Fruit fly (Drosophila melanogaster): Measurements from ENCODE around the gene CG1750.

Gene CG1750

dm6 chr3R:31222125-31222889, 32.4 kb downstream of the CG1750 start (continued):
- TF ChIP-seq CG6854 (GFP tag; optimal IDR thresholded peaks at IDR 0.05) = peak; percentile 48
- no peak for TF ChIP-seq E2f1 (GFP tag; IDR thresholded peaks at IDR 0.05)
- TF ChIP-seq CG8944 (GFP tag; optimal IDR thresholded peaks at IDR 0.05) = peak; percentile 68
- TF ChIP-seq lbe (GFP tag; optimal IDR thresholded peaks at IDR 0.05) = no peak
- TF ChIP-seq CG9932 (GFP tag; IDR thresholded peaks at IDR 0.05) = no peak
- no peak for TF ChIP-seq C15 (GFP tag; IDR thresholded peaks at IDR 0.05)
- peak; percentile 53 for TF ChIP-seq CG13123 (GFP tag; optimal IDR thresholded peaks at IDR 0.05)
- no peak for TF ChIP-seq pan (optimal IDR thresholded peaks at IDR 0.05)
- no peak for TF ChIP-seq pan (GFP tag; optimal IDR thresholded peaks at IDR 0.05 in 1 of 2, IDR thresholded peaks at IDR 0.05 in 1 of 2)
- TF ChIP-seq Hr3 (GFP tag; optimal IDR thresholded peaks at IDR 0.05) = peak; percentile 85
- peak; percentile 72 for TF ChIP-seq schlank (tag; optimal IDR thresholded peaks at IDR 0.05)
- peak; percentile 15 for TF ChIP-seq CG17186 (GFP tag; optimal IDR thresholded peaks at IDR 0.05)
- no peak for TF ChIP-seq grn (GFP tag; optimal IDR thresholded peaks at IDR 0.05)
- no peak for TF ChIP-seq Xrp1 (GFP tag; IDR thresholded peaks at IDR 0.05)
- TF ChIP-seq CG13424 (tag; optimal IDR thresholded peaks at IDR 0.05) = peak; percentile 90
- no peak for TF ChIP-seq hth (optimal IDR thresholded peaks at IDR 0.05)
- TF ChIP-seq corto (GFP tag; optimal IDR thresholded peaks at IDR 0.05) = no peak
- peak; percentile 40 for TF ChIP-seq Hmx (GFP tag; optimal IDR thresholded peaks at IDR 0.05)
- TF ChIP-seq CG14050 (GFP tag; IDR thresholded peaks at IDR 0.05) = no peak
- peak; percentile 88 for TF ChIP-seq CG34376 (GFP tag; optimal IDR thresholded peaks at IDR 0.05)
- TF ChIP-seq Deaf1 (tag; optimal IDR thresholded peaks at IDR 0.05) = peak; percentile 47
- no peak for TF ChIP-seq gce (GFP tag; IDR thresholded peaks at IDR 0.05)
- TF ChIP-seq CG12659 (GFP tag; optimal IDR thresholded peaks at IDR 0.05) = peak; percentile 87
- TF ChIP-seq unpg (GFP tag; optimal IDR thresholded peaks at IDR 0.05) = peak; percentile 85
- no peak for TF ChIP-seq slbo (GFP tag; IDR thresholded peaks at IDR 0.05)
- TF ChIP-seq gt (GFP tag; IDR thresholded peaks at IDR 0.05) = no peak
- peak; percentile 85 for TF ChIP-seq Dek (tag; optimal IDR thresholded peaks at IDR 0.05)
- peak in 1 of 2 experiments; percentile 16 for TF ChIP-seq Hr78 (GFP tag; optimal IDR thresholded peaks at IDR 0.05)
- TF ChIP-seq CG7357 (GFP tag; IDR thresholded peaks at IDR 0.05) = peak; percentile 76; the same call in 2 of the 3 replicates
- TF ChIP-seq salm (tag; optimal IDR thresholded peaks at IDR 0.05) = peak; percentile 66
- peak; percentile 76 for TF ChIP-seq repo (GFP tag; optimal IDR thresholded peaks at IDR 0.05)
- peak; percentile 84 for TF ChIP-seq CG16815 (GFP tag; optimal IDR thresholded peaks at IDR 0.05)
- no peak for TF ChIP-seq fru (optimal IDR thresholded peaks at IDR 0.05)
- TF ChIP-seq CoRest (tag; optimal IDR thresholded peaks at IDR 0.05) = peak; percentile 92
- peak; percentile 55 for TF ChIP-seq CG5245 (GFP tag; optimal IDR thresholded peaks at IDR 0.05)
- peak; percentile 21 for TF ChIP-seq CG31388 (GFP tag; optimal IDR thresholded peaks at IDR 0.05)
- peak; percentile 75 for TF ChIP-seq CG14710 (tag; optimal IDR thresholded peaks at IDR 0.05)
- peak; percentile 82 for TF ChIP-seq CG8388 (GFP tag; optimal IDR thresholded peaks at IDR 0.05)
- TF ChIP-seq CG6654 (GFP tag; optimal IDR thresholded peaks at IDR 0.05) = peak; percentile 28

- TF ChIP-seq cwo (GFP tag; optimal IDR thresholded peaks at IDR 0.05) (peak; percentile 73), Med (GFP tag) (peak; percentile 48), CG8924 (tag; optimal IDR thresholded peaks at IDR 0.05) (peak; percentile 43), NC2β (GFP tag; optimal IDR thresholded peaks at IDR 0.05) (no peak), CG10543 (GFP tag; optimal IDR thresholded peaks at IDR 0.05) (peak; percentile 63), sqz (GFP tag; optimal IDR thresholded peaks at IDR 0.05) (peak; percentile 65), CG31388 (GFP tag; optimal IDR thresholded peaks at IDR 0.05) (no peak), CG12155 (GFP tag; optimal IDR thresholded peaks at IDR 0.05) (peak; percentile 88), Max (GFP tag; optimal IDR thresholded peaks at IDR 0.05) (no peak), corto (GFP tag; optimal IDR thresholded peaks at IDR 0.05) (peak; percentile 38), CG13296 (GFP tag; optimal IDR thresholded peaks at IDR 0.05) (peak; percentile 34), CG1024 (GFP tag; IDR thresholded peaks at IDR 0.05) (no peak), Nf-YC (tag; optimal IDR thresholded peaks at IDR 0.05) (peak; percentile 3), Doc2 (GFP tag; IDR thresholded peaks at IDR 0.05) (no peak)
Observed at dm6 chr3R:31221337-31222047, 33.2 kb downstream of the CG1750 start.

Measured in whole organism, embryonic.